Fruit fly (Drosophila melanogaster): ENCODE data around the gene CG12012.

DNA sequence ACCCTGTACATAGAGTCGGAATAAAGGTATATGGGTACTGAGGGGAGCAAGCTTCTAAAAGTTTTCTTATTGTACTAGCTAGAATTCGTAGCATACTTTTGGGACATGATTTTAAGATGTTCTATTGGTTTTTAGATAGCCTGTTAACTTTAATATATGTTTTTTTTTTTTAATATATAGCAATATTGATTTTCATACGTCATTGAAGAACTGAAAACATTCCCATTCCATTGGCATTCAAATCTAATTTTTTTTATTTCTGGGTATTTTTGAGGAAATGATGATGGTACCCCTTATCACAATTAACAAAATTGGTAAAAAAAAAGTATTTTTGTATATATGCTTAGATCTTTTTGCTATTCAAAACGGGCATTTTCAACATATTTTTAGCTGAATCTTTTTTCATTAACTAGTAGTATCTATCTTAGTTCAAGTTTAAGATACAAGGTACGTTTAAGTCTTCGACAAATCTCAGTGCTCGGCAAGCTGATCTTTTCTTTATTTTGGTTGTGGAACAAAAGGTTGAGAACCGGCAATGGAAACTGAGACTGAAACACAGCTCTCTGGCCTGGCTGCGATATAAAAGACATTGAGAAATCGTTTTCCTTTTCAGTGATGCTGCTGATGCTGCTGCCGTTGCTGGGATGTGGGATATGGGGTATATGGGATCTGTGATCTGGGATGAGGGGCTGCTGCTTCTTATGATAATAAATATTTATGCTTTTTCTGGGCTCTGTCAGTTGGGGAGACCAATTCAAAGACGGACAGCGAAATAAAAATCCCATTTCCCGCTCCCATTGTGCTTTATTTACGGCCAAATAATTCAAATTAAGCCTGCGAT is 8.3 kb downstream of the CG12012 start:
- TF ChIP-seq Crg-1 (GFP tag; optimal IDR thresholded peaks at IDR 0.05), result no peak
- TF ChIP-seq CG7101 (tag; optimal IDR thresholded peaks at IDR 0.05), result no peak
- TF ChIP-seq kay (GFP tag; ENCODE audit: borderline replicate concordance), result no peak

Measured in whole organism, adult.